Worm (Caenorhabditis elegans) whole organism, L2 larva: ENCODE measurements around the gene R102.1.

ENCODE experiments used
- F13H6.1 ChIP-seq: sonication (generic microtip); optimal IDR thresholded peaks from 2 replicates; lab custom pipeline; 2016; ENCODE audit warnings: missing genetic modification characterization, missing compliant biosample characterization
- alr-1 ChIP-seq: fragments of 150-350 bp; optimal IDR thresholded peaks from 2 replicates; lab custom pipeline; 2014; ENCODE audit warnings: missing biosample characterization, missing genetic modification characterization
- ama-1 ChIP-seq: fragments of 150-350 bp; optimal IDR thresholded peaks from 2 replicates; lab custom pipeline; 2018; ENCODE audit warnings: inconsistent platforms
- elt-3 ChIP-seq: sonication (generic microtip); optimal IDR thresholded peaks from 2 replicates; lab custom pipeline; 2017; ENCODE audit warnings: missing biosample characterization, missing genetic modification characterization
- nhr-23 ChIP-seq: fragments of 150-350 bp; optimal IDR thresholded peaks from 2 replicates; lab custom pipeline; 2014; ENCODE audit warnings: missing biosample characterization, missing genetic modification reagents, missing genetic modification characterization
- unc-39 ChIP-seq: fragments of 150-350 bp; optimal IDR thresholded peaks from 2 replicates; lab custom pipeline; 2014; ENCODE audit warnings: missing biosample characterization, missing genetic modification characterization

- TF ChIP-seq alr-1 (tag; lab: Kevin White, UChicago) (no peak), elt-3 (tag; lab: Kevin White, UChicago) (no peak), ama-1 (lab: Kevin White, UChicago) (no peak), nhr-23 (tag; lab: Kevin White, UChicago) (no peak), F13H6.1 (tag; lab: Kevin White, UChicago) (no peak), unc-39 (no peak)
Measured at ce11 chrIV:10718865-10719264, 33.0 kb downstream of the R102.1 start.
